Worm (Caenorhabditis elegans) whole organism, dauer: ENCODE results near the gene F33C8.2.

ENCODE experiments used
- unc-62 ChIP-seq: sonication (generic microtip); optimal IDR thresholded peaks from 2 replicates; lab custom pipeline; 2017; ENCODE audit warnings: missing biosample characterization, missing genetic modification reagents, missing genetic modification characterization

The F33C8.2 gene

DNA sequence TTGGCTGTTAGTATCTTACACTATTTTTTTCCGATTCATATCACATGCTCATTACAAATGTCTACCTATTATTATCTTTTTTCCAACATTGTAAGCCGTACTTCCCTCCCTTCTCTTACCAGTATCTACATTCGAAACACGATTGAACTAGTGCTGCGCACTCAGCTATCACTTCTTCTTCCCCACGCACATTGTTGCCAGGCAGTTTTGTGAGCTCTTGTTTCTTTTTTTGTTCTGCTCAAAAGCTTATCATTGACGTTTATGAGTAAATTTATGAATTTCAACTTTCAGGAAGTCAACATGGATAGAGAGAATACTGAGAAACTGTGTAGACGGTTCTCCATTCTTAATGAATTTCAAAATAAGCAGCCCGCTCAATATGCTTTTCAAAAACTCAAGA is at the start of gene F33C8.2:
F33C8.2 (plus strand) TSS at position 301 of the 400 bp plus-strand sequence.
- no peak for TF ChIP-seq unc-62 (GFP tag; lab: Kevin White, UChicago)

DNA sequence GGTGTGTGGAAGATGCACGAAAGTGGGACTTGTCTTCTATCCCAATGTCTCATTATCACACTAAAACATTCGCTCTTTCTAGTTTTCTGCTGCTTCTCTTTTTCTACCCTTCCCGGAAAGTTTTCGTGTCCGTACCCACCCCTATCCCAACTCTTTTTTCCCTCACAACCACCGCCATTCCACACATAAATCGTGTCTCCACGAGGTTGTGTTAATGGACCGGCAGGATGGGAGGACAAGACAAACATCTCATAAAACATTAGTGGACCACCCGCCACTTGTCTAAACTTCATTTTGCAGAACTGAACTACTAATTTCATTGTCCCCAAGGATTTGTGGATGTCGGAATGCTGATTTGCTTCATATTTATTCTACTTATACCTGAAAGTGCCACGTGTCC is 47.2 kb upstream of the F33C8.2 start, which contains the start of gene slt-1:
slt-1 (plus strand) TSS at position 301 of the 400 bp plus-strand sequence.
- TF ChIP-seq unc-62 (GFP tag; lab: Kevin White, UChicago), result no peak

DNA sequence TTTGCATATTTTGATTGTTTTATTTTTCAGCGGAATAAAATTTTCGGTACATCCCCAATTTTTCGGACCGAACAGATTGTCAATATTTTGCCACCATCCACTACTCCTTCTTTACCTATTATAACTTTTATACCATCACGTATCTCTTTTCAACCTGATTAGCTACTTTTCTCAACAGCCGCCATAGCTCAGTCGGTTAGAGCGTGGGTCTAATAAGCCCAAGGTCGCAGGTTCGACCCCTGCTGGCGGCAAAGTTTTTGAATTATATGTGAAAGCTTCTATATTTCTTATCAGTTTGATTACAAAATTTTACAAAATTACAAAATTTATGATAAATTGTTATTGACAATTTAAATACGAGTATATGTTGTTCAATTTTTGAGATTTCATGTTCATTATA is 42.2 kb upstream of the F33C8.2 start:
- TF ChIP-seq unc-62 (GFP tag; lab: Kevin White, UChicago), result no peak

ce11 chrX:14680474-14680873 is 40.7 kb upstream of the F33C8.2 start:
- TF ChIP-seq unc-62 (GFP tag; lab: Kevin White, UChicago), result no peak

- TF ChIP-seq unc-62 (GFP tag; lab: Kevin White, UChicago), result no peak
These were observed 36.7 kb upstream of the F33C8.2 start, which contains the start of gene csq-1 for ce11 chrX:14684406-14684927. TSS of gene csq-1 (plus strand) at chrX:14684877.

DNA sequence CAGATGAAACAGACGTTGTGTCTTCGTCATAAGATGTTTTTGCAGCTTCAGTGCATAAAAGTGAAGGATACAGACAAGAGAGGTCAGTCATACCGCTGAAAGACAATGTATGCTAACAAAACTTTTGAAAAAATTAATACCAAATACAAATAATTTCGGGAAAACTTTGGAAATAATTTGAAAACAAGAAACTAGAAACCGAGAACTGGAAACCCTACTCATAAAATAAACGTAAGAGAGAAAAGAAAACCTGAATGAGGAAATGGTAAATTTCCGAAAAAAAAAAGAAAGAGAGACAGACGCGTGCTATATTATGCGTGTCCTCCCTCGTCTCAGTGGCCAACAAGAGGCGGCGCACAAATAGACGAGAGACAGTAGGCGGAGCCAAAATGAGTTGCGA is 28.3 kb upstream of the F33C8.2 start, which contains the start of gene sox-3:
sox-3 (minus strand) TSS at position 101 of the 400 bp plus-strand sequence.
- no peak for TF ChIP-seq unc-62 (GFP tag; lab: Kevin White, UChicago)

- TF ChIP-seq unc-62 (GFP tag; lab: Kevin White, UChicago), result no peak
These were observed 26.5 kb upstream of the F33C8.2 start for ce11 chrX:14694633-14695177.

- TF ChIP-seq unc-62 (GFP tag; lab: Kevin White, UChicago), result no peak
These were observed 25.3 kb upstream of the F33C8.2 start for ce11 chrX:14695892-14696291.

ce11 chrX:14699866-14700265 is 21.3 kb upstream of the F33C8.2 start, which contains the start of gene hch-1:
TSS of gene hch-1 (minus strand) at chrX:14699977.
- TF ChIP-seq unc-62 (GFP tag; lab: Kevin White, UChicago), result no peak

DNA sequence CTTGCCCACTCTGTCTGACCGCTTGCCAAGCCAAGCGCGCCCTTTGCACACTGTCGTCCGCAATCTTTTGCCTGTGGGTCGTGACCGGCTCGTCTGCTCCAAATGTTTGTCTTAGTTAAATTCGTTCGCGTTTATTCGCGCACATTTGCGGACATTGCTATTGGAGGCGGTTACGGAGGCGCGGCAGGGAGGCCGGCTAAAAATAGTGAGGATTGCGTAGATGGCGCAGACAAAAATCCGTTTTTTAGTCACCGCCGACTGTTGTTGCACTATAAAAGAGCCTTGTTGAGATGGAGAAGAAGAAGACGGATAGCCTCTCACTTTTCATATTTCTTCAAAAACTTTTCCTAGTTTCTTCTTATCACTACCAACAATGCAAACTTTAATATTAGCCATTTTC is 19.7 kb upstream of the F33C8.2 start, which contains the start of gene F40E10.5:
F40E10.5 (plus strand) TSS at position 301 of the 400 bp plus-strand sequence.
- TF ChIP-seq unc-62 (GFP tag; lab: Kevin White, UChicago), result no peak

- no peak for TF ChIP-seq unc-62 (GFP tag; lab: Kevin White, UChicago)
These were observed 16.3 kb upstream of the F33C8.2 start for ce11 chrX:14704933-14705332.

DNA sequence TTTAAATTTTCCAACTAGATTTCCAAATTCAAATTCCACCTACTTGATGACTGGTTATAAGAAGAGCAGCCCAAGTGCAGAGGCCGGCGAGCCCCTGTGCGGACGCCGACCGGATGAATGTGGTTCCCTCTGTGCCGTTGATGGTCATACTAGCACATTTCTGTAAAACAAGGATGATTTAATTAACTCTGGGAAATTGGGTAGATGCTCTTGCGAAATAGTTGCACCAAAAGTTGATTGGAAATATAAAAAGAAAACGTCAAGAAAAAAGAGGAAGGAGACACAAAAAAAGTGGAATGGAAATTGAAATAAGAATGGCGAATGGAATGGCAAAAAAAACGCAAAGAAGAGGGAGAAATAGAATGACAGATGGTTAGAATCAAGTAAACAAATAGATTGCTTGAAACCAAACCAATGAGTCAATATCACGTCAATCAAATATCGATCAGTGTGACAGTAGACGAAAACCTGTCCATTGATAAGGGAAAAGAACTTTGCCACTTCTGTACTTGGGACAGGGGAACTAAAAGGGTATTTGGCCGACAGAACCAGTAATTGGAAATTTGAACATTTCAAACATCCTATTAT is 14.4 kb upstream of the F33C8.2 start, which contains the start of gene tmem-184:
tmem-184 (minus strand) TSS at position 164 of the 588 bp plus-strand sequence.
- no peak for TF ChIP-seq unc-62 (GFP tag; lab: Kevin White, UChicago)

- no peak for TF ChIP-seq unc-62 (GFP tag; lab: Kevin White, UChicago)
These were observed 13.0 kb upstream of the F33C8.2 start for ce11 chrX:14708176-14708642.

DNA sequence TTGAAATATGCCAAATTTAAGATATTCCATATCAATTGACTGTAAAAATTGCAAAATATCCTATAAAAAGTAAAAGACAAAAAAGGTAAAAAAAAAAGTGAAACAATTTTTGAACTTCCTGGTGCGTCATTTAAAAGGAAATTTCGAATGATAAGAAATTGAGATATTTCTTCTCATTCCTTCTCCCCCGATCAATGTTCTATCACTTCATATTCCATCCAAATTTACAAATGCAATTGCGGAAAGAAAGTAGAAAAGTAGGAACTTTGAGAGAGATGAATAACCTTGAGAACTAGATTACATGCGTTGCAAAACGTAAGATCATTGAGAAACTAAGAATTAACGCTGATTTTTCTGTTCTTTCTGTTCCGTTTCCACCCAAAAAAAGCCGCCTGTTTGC is 11.6 kb upstream of the F33C8.2 start:
- no peak for TF ChIP-seq unc-62 (GFP tag; lab: Kevin White, UChicago)

DNA sequence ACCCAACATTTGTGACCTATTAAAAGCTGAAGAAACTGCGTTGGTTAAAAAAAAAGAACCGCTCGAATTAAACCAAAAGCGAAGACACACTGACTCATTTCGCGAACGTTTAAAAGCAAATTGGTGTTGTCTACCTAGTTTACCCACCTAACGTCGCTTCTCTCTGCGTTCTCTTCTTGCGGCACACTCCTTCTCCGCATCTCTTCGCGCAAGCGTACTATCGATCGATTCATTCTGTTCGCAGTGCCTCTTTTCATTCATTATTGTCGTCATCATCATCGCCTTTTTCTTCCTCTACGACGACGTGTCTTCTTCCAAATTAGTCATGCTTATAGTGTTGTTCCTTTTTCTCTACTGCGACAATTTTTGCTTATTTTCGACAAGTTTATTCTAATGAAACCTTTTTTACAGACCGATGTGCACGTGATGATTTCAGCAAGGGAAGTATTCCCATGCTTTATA is 10.0 kb upstream of the F33C8.2 start, which contains the start of gene atrn-1:
atrn-1 (plus strand) TSS at position 412 of the 462 bp plus-strand sequence.
- no peak for TF ChIP-seq unc-62 (GFP tag; lab: Kevin White, UChicago)

ce11 chrX:14715459-14715858 is 5.7 kb upstream of the F33C8.2 start:
- no peak for TF ChIP-seq unc-62 (GFP tag; lab: Kevin White, UChicago)
